Fruit fly (Drosophila melanogaster) whole organism, embryonic: ENCODE results near the gene CycA.

ENCODE experiments used
- Bgb ChIP-seq: fragments of 200-800 bp; sonication (Bioruptor generic); IDR thresholded peaks from 2 replicates; pipeline ENCODE4 v1.3.6; 2022; ENCODE audit warnings: missing biosample characterization, missing genetic modification characterization; ENCODE audit not compliant: partially characterized antibody
- CG1024 ChIP-seq: fragments of 200-800 bp; sonication (Bioruptor generic); IDR thresholded peaks from 2 replicates; pipeline ENCODE4 v1.3.6; 2022; ENCODE audit warnings: missing biosample characterization, missing genetic modification characterization
- CG10366 ChIP-seq: fragments of 200-800 bp; sonication (Bioruptor generic); IDR thresholded peaks from 2 replicates; pipeline ENCODE4 v1.3.6; 2022; ENCODE audit warnings: missing biosample characterization, missing genetic modification characterization
- CG10462 ChIP-seq: fragments of 200-800 bp; sonication (Bioruptor generic); optimal IDR thresholded peaks from 2 replicates; lab custom pipeline; 2016; ENCODE audit warnings: missing biosample characterization, missing genetic modification characterization
- CG11456 ChIP-seq: fragments of 200-800 bp; sonication (Bioruptor generic); IDR thresholded peaks from 3 replicates; pipeline ENCODE4 v1.3.6; 2022; ENCODE audit warnings: missing biosample characterization, missing genetic modification characterization
- CG11695 ChIP-seq: fragments of 200-800 bp; sonication (Bioruptor generic); IDR thresholded peaks from 3 replicates; pipeline ENCODE4 v1.3.6; 2022; ENCODE audit warnings: missing biosample characterization, missing genetic modification characterization
- CG14965 ChIP-seq: fragments of 200-800 bp; sonication (Bioruptor generic); optimal IDR thresholded peaks from 2 replicates; lab custom pipeline; 2016; ENCODE audit warnings: missing biosample characterization, missing genetic modification characterization, borderline replicate concordance
- CG17361 ChIP-seq: fragments of 200-800 bp; sonication (Bioruptor generic); IDR thresholded peaks from 3 replicates; pipeline ENCODE4 v1.3.6; 2022; ENCODE audit warnings: missing biosample characterization, missing genetic modification characterization
- CG17802 ChIP-seq: fragments of 200-800 bp; sonication (Bioruptor generic); optimal IDR thresholded peaks from 2 replicates; lab custom pipeline; 2018; ENCODE audit warnings: missing biosample characterization, mild to moderate bottlenecking, missing genetic modification characterization, moderate library complexity
- CG2116 ChIP-seq: fragments of 200-800 bp; sonication (Bioruptor generic); optimal IDR thresholded peaks from 3 replicates; lab custom pipeline; 2018; ENCODE audit warnings: missing biosample characterization, mild to moderate bottlenecking, missing genetic modification characterization
- CG2199 ChIP-seq: fragments of 200-800 bp; sonication (Bioruptor generic); IDR thresholded peaks from 3 replicates; pipeline ENCODE4 v1.3.6; 2022; ENCODE audit warnings: missing biosample characterization, missing genetic modification characterization
- CG3847 ChIP-seq: fragments of 200-800 bp; sonication (Bioruptor generic); IDR thresholded peaks from 2 replicates; pipeline ENCODE4 v1.3.6; 2022; ENCODE audit warnings: missing biosample characterization, missing genetic modification characterization
- CG4730 ChIP-seq: fragments of 200-800 bp; sonication (Bioruptor generic); IDR thresholded peaks from 2 replicates; pipeline ENCODE4 v1.3.6; 2022; ENCODE audit warnings: missing biosample characterization, missing genetic modification characterization
- CG7556 ChIP-seq: fragments of 200-800 bp; sonication (Bioruptor generic); optimal IDR thresholded peaks from 2 replicates; lab custom pipeline; 2017; ENCODE audit warnings: missing biosample characterization, mild to moderate bottlenecking, missing genetic modification characterization
- CG7745 ChIP-seq: fragments of 200-800 bp; sonication (Bioruptor generic); optimal IDR thresholded peaks from 2 replicates; lab custom pipeline; 2018; ENCODE audit warnings: missing biosample characterization, mild to moderate bottlenecking, missing genetic modification characterization, moderate library complexity
- CG8290 ChIP-seq, 3 experiments: fragments of 200-800 bp; sonication (Bioruptor generic); optimal IDR thresholded peaks; 2 replicates each; lab custom pipeline; 2016 to 2019; ENCODE audit warnings: missing biosample characterization in 3 of 3, missing genetic modification characterization in 3 of 3, mild to moderate bottlenecking in 2 of 3, moderate library complexity in 1 of 3
- CG9817 ChIP-seq: fragments of 200-800 bp; sonication (Bioruptor generic); optimal IDR thresholded peaks from 2 replicates; lab custom pipeline; 2018; ENCODE audit warnings: missing biosample characterization, mild to moderate bottlenecking, missing genetic modification characterization, moderate library complexity
- D19A ChIP-seq: fragments of 200-800 bp; optimal IDR thresholded peaks from 3 replicates; lab custom pipeline; 2019; ENCODE audit warnings: missing biosample characterization, mild to moderate bottlenecking, missing genetic modification characterization, moderate library complexity
- Dfd ChIP-seq, 2 experiments: fragments of >200 bp; optimal IDR thresholded peaks; 2 replicates each; lab custom pipeline; 2017; ENCODE audit warnings: missing biosample characterization in 2 of 2, missing genetic modification characterization in 2 of 2
- Hand ChIP-seq: fragments of 200-800 bp; sonication (Bioruptor generic); optimal IDR thresholded peaks from 2 replicates; lab custom pipeline; 2017; ENCODE audit warnings: mild to moderate bottlenecking, missing biosample characterization, missing genetic modification reagents, missing genetic modification characterization
- HmgZ ChIP-seq: fragments of 200-800 bp; sonication (Bioruptor generic); optimal IDR thresholded peaks from 2 replicates; lab custom pipeline; 2018; ENCODE audit warnings: missing biosample characterization, mild to moderate bottlenecking, missing genetic modification characterization
- Hr39 ChIP-seq: fragments of >200 bp; optimal IDR thresholded peaks from 2 replicates; lab custom pipeline; 2017
- Myb ChIP-seq: fragments of 200-800 bp; sonication (Bioruptor generic); optimal IDR thresholded peaks from 2 replicates; lab custom pipeline; 2016; ENCODE audit warnings: missing biosample characterization, missing genetic modification characterization
- Oli ChIP-seq: fragments of 200-800 bp; sonication (Bioruptor generic); optimal IDR thresholded peaks from 2 replicates; lab custom pipeline; 2018; ENCODE audit warnings: missing biosample characterization, mild to moderate bottlenecking, missing genetic modification characterization, moderate library complexity
- Ravus ChIP-seq: fragments of 200-800 bp; sonication (Bioruptor generic); IDR thresholded peaks from 2 replicates; pipeline ENCODE4 v1.3.6; 2022; ENCODE audit warnings: missing biosample characterization, missing genetic modification characterization
- Spps ChIP-seq: fragments of 200-800 bp; sonication (Bioruptor generic); optimal IDR thresholded peaks from 2 replicates; lab custom pipeline; 2018; ENCODE audit warnings: missing biosample characterization, mild to moderate bottlenecking, missing genetic modification characterization
- Stat92E ChIP-seq, 3 experiments: fragments of >200 bp in 2 of 3; fragments of 200-800 bp in 1 of 3; sonication (Bioruptor generic) in 1 of 3; optimal IDR thresholded peaks; 2 replicates each; lab custom pipeline; 2017 to 2019; ENCODE audit warnings: missing biosample characterization in 3 of 3, missing genetic modification characterization in 3 of 3, mild to moderate bottlenecking in 1 of 3, moderate library complexity in 1 of 3
- ap ChIP-seq: fragments of 200-800 bp; sonication (Bioruptor generic); IDR thresholded peaks from 2 replicates; pipeline ENCODE4 v1.3.6; 2022; ENCODE audit warnings: missing biosample characterization, missing genetic modification characterization
- cas ChIP-seq: fragments of 200-800 bp; sonication (Bioruptor generic); IDR thresholded peaks from 2 replicates; pipeline ENCODE4 v1.3.6; 2022; ENCODE audit warnings: missing biosample characterization, missing genetic modification characterization
- chn ChIP-seq: fragments of 200-800 bp; sonication (Bioruptor generic); optimal IDR thresholded peaks from 2 replicates; lab custom pipeline; 2016; ENCODE audit warnings: missing biosample characterization, missing genetic modification characterization
- ci ChIP-seq: fragments of 200-800 bp; sonication (Bioruptor generic); IDR thresholded peaks from 3 replicates; pipeline ENCODE4 v1.3.6; 2022; ENCODE audit warnings: missing biosample characterization, missing genetic modification characterization
- dimm ChIP-seq: fragments of 200-800 bp; sonication (Bioruptor generic); IDR thresholded peaks from 2 replicates; pipeline ENCODE4 v1.3.6; 2022; ENCODE audit warnings: missing biosample characterization, missing genetic modification characterization
- disco-r ChIP-seq: fragments of 200-800 bp; sonication (Bioruptor generic); optimal IDR thresholded peaks from 2 replicates; lab custom pipeline; 2016; ENCODE audit warnings: missing biosample characterization, missing genetic modification characterization
- dpn ChIP-seq, 2 experiments: fragments of 200-800 bp; sonication (Bioruptor generic); optimal IDR thresholded peaks; 3 replicates each; lab custom pipeline; 2016; ENCODE audit warnings: missing biosample characterization in 2 of 2, missing genetic modification characterization in 2 of 2
- esg ChIP-seq: fragments of 200-800 bp; sonication (Bioruptor generic); conservative IDR thresholded peaks from 2 replicates; pipeline ENCODE4 v1.3.6; 2022; ENCODE audit warnings: missing biosample characterization, missing genetic modification characterization
- ftz-f1 ChIP-seq: fragments of 200-800 bp; sonication (Bioruptor generic); optimal IDR thresholded peaks from 2 replicates; lab custom pipeline; 2016; ENCODE audit warnings: missing biosample characterization, missing genetic modification characterization
- hb ChIP-seq: fragments of 200-800 bp; sonication (Bioruptor generic); IDR thresholded peaks from 3 replicates; pipeline ENCODE4 v1.3.6; 2022; ENCODE audit warnings: missing biosample characterization, missing genetic modification characterization; ENCODE audit not compliant: partially characterized antibody
- lola ChIP-seq, 3 experiments: fragments of >200 bp in 2 of 3; fragments of 200-800 bp in 1 of 3; sonication (Bioruptor generic) in 1 of 3; optimal IDR thresholded peaks; 2 replicates each; lab custom pipeline; 2017 to 2019; ENCODE audit warnings: missing biosample characterization in 3 of 3, missing genetic modification characterization in 3 of 3, mild to moderate bottlenecking in 1 of 3, moderate library complexity in 1 of 3
- phol ChIP-seq: fragments of 200-800 bp; sonication (Bioruptor generic); optimal IDR thresholded peaks from 3 replicates; lab custom pipeline; 2018; ENCODE audit warnings: missing biosample characterization, mild to moderate bottlenecking, missing genetic modification characterization, moderate library complexity
- pros ChIP-seq: fragments of 200-800 bp; sonication (Bioruptor generic); optimal IDR thresholded peaks from 3 replicates; lab custom pipeline; 2019; ENCODE audit warnings: missing biosample characterization, mild to moderate bottlenecking, missing genetic modification characterization, moderate library complexity
- sd ChIP-seq: fragments of 200-800 bp; sonication (Bioruptor generic); optimal IDR thresholded peaks from 3 replicates; lab custom pipeline; 2018; ENCODE audit warnings: missing biosample characterization, mild to moderate bottlenecking, missing genetic modification characterization, moderate library complexity
- sens ChIP-seq: fragments of 200-800 bp; sonication (Bioruptor generic); peaks from one replicate; lab custom pipeline; 2016; ENCODE audit warnings: missing biosample characterization, missing genetic modification characterization
- sens-2 ChIP-seq: fragments of 200-800 bp; sonication (Bioruptor generic); IDR thresholded peaks from 2 replicates; pipeline ENCODE4 v1.3.6; 2022; ENCODE audit warnings: missing biosample characterization, missing genetic modification characterization
- slbo ChIP-seq: fragments of 200-800 bp; sonication (Bioruptor generic); IDR thresholded peaks from 2 replicates; pipeline ENCODE4 v1.3.6; 2022; ENCODE audit warnings: missing biosample characterization, missing genetic modification characterization
- sr ChIP-seq: fragments of 200-800 bp; sonication (Bioruptor generic); IDR thresholded peaks from 3 replicates; pipeline ENCODE4 v1.3.6; 2022; ENCODE audit warnings: missing biosample characterization, missing genetic modification characterization
- stc ChIP-seq: fragments of 200-800 bp; sonication (Bioruptor generic); IDR thresholded peaks from 2 replicates; pipeline ENCODE4 v1.3.6; 2022; ENCODE audit warnings: missing biosample characterization, missing genetic modification characterization
- tio ChIP-seq: fragments of 200-800 bp; sonication (Bioruptor generic); optimal IDR thresholded peaks from 2 replicates; lab custom pipeline; 2017; ENCODE audit warnings: missing biosample characterization, missing genetic modification characterization, inconsistent platforms
- unc-4 ChIP-seq: fragments of 200-800 bp; sonication (Bioruptor generic); IDR thresholded peaks from 2 replicates; pipeline ENCODE4 v1.3.6; 2022; ENCODE audit warnings: missing biosample characterization, missing genetic modification characterization; ENCODE audit not compliant: partially characterized antibody
- vnd ChIP-seq: fragments of 200-800 bp; sonication (Bioruptor generic); IDR thresholded peaks from 3 replicates; pipeline ENCODE4 v1.3.6; 2022; ENCODE audit warnings: missing biosample characterization, missing genetic modification characterization; ENCODE audit not compliant: partially characterized antibody
- z ChIP-seq: fragments of 200-800 bp; sonication (Bioruptor generic); IDR thresholded peaks from 3 replicates; pipeline ENCODE4 v1.3.6; 2022; ENCODE audit warnings: missing biosample characterization, missing genetic modification characterization

Gene CycA

DNA sequence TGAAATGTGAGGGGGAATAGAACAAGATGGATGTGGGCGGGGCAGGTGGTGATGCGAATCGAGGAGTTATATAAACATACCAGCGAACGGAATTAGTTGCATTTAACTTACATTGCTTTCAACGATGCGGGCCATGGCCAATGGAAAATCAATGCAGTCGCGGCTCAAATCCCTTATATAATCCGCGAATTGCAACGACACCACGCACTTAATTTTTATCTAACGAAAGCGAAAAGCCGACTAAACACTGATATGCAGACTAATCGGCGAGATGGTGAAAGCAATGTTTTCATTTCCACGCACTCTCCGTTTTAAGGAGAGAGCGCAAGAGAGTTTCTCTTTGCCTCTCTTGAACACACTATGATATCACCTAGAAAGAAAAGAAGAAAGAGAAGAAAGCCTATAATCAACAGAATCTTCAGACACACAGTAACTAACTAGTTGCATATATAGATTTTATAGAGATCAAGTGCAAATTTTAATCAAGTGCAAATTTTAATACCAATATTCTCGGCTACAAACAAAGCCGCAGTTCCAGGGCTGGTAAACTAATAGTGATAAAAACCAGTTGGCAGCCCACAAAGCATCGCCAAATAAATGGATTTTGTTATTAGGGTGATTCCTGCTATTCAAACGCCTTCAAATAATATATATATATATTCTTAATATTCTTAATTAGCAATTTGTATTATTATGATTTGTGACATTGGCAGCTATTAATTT lies 11.5 kb downstream of the CycA start, which contains the start of the genes CG11597 and CG5946 (continued):
- TF ChIP-seq unc-4 (GFP tag; lab: Robert Waterston, UW) = no peak; the same call in none of the 2 replicates
- no peak for TF ChIP-seq CG1024 (GFP tag; lab: Robert Waterston, UW)
- TF ChIP-seq hb (GFP tag; lab: Robert Waterston, UW) = no peak; the same call in 2 of the 3 replicates
- TF ChIP-seq CG9817 (tag; lab: Kevin White, UChicago) = no peak
- TF ChIP-seq pros (GFP tag; lab: Kevin White, UChicago) = peak; percentile 2
- no peak for TF ChIP-seq CG10462 (GFP tag; lab: Kevin White, UChicago)
- TF ChIP-seq CG14965 = no peak
- no peak for TF ChIP-seq Ravus (GFP tag; lab: Robert Waterston, UW)
- TF ChIP-seq CG11456 (GFP tag; lab: Robert Waterston, UW) = no peak; the same call in 2 of the 3 replicates
- TF ChIP-seq CG10366 (GFP tag; lab: Robert Waterston, UW) = peak; percentile 33; the same call in 1 of the 2 replicates
- peak; percentile 27 for TF ChIP-seq phol
- TF ChIP-seq D19A (tag; lab: Kevin White, UChicago) = no peak
- TF ChIP-seq disco-r = no peak
- TF ChIP-seq chn (GFP tag; lab: Kevin White, UChicago) = no peak
- no peak for TF ChIP-seq dpn (GFP tag; optimal IDR thresholded peaks at IDR 0.05; lab: Kevin White, UChicago)
- TF ChIP-seq sd (tag; lab: Kevin White, UChicago) = peak; percentile 4
- TF ChIP-seq CG3847 (GFP tag; lab: Robert Waterston, UW) = peak; percentile 49
- no peak for TF ChIP-seq Oli (tag; lab: Kevin White, UChicago)
- TF ChIP-seq z (GFP tag; lab: Robert Waterston, UW) = no peak
- TF ChIP-seq HmgZ (tag; lab: Kevin White, UChicago) = no peak
- no peak for TF ChIP-seq esg (GFP tag; lab: Robert Waterston, UW)
- TF ChIP-seq stc (GFP tag; lab: Robert Waterston, UW) = no peak
- no peak for TF ChIP-seq CG17361 (GFP tag; lab: Robert Waterston, UW)
- TF ChIP-seq sens-2 (GFP tag; lab: Robert Waterston, UW) = no peak
- TF ChIP-seq CG17802 (tag; lab: Kevin White, UChicago) = no peak
- no peak for TF ChIP-seq cas (GFP tag; lab: Robert Waterston, UW)
- no peak; the same call in 2 of the 3 replicates for TF ChIP-seq vnd
- no peak for TF ChIP-seq Stat92E (GFP tag; optimal IDR thresholded peaks at IDR 0.05; lab: Kevin White, UChicago)
- no peak for TF ChIP-seq CG7745 (tag; lab: Kevin White, UChicago)
- no peak for TF ChIP-seq CG7556 (GFP tag; lab: Kevin White, UChicago)
- no peak for TF ChIP-seq CG8290 (GFP tag; optimal IDR thresholded peaks at IDR 0.05; lab: Kevin White, UChicago)
- no peak for TF ChIP-seq CG8290 (tag; optimal IDR thresholded peaks at IDR 0.05; lab: Kevin White, UChicago)
- no peak for TF ChIP-seq Myb
- TF ChIP-seq Hand (GFP tag; lab: Kevin White, UChicago) = no peak
- TF ChIP-seq slbo (GFP tag; lab: Robert Waterston, UW) = peak; percentile 60
- no peak for TF ChIP-seq Dfd (GFP tag; optimal IDR thresholded peaks at IDR 0.05; lab: Kevin White, UChicago)
- TF ChIP-seq sr = no peak
- TF ChIP-seq lola (GFP tag; optimal IDR thresholded peaks at IDR 0.05; lab: Kevin White, UChicago) = no peak
- TF ChIP-seq Bgb (GFP tag; lab: Robert Waterston, UW) = peak; percentile 20; the same call in 1 of the 2 replicates
- peak; percentile 6; the same call in 1 of the 3 replicates for TF ChIP-seq ci
- TF ChIP-seq ftz-f1 (GFP tag; lab: Kevin White, UChicago) = no peak
- TF ChIP-seq ap (GFP tag; lab: Robert Waterston, UW) = no peak
- TF ChIP-seq CG4730 (GFP tag; lab: Robert Waterston, UW) = no peak
- no peak for TF ChIP-seq tio
- TF ChIP-seq Spps = no peak
- TF ChIP-seq Hr39 (lab: Kevin White, UChicago) = no peak
- no peak for TF ChIP-seq sens (GFP tag; lab: Kevin White, UChicago)
- peak; percentile 13 for TF ChIP-seq CG2116 (GFP tag; lab: Kevin White, UChicago)
- TF ChIP-seq dimm (GFP tag; lab: Robert Waterston, UW) = no peak
- no peak for TF ChIP-seq CG11695 (GFP tag; lab: Robert Waterston, UW)
- TF ChIP-seq CG2199 (GFP tag; lab: Robert Waterston, UW) = no peak
